Worm (Caenorhabditis elegans) whole organism, L3 larva: ENCODE data around the gene T23F2.2.

Source experiments
- ZK546.5 ChIP-seq: sonication (generic microtip); optimal IDR thresholded peaks from 2 replicates; lab custom pipeline; 2017; ENCODE audit warnings: missing biosample characterization, missing genetic modification characterization
- egl-27 ChIP-seq: sonication (generic microtip); optimal IDR thresholded peaks from 4 replicates; lab custom pipeline; 2017; ENCODE audit warnings: missing biosample characterization, missing genetic modification reagents, missing genetic modification characterization
- jun-1 ChIP-seq: fragments of 150-350 bp; optimal IDR thresholded peaks from 2 replicates; lab custom pipeline; 2014; ENCODE audit warnings: missing biosample characterization, missing genetic modification reagents, missing genetic modification characterization
- nhr-11 ChIP-seq: fragments of 150-350 bp; optimal IDR thresholded peaks from 2 replicates; lab custom pipeline; 2014; ENCODE audit warnings: missing biosample characterization, missing genetic modification characterization
- nhr-12 ChIP-seq: fragments of 150-350 bp; optimal IDR thresholded peaks from 2 replicates; lab custom pipeline; 2014; ENCODE audit warnings: missing biosample characterization, missing genetic modification characterization
- unc-39 ChIP-seq: sonication (generic microtip); optimal IDR thresholded peaks from 4 replicates; lab custom pipeline; 2017; ENCODE audit warnings: missing biosample characterization, missing genetic modification characterization
- unc-62 ChIP-seq: fragments of 150-350 bp; sonication (generic microtip); optimal IDR thresholded peaks from 4 replicates; lab custom pipeline; 2014; ENCODE audit warnings: missing biosample characterization, missing genetic modification reagents, missing genetic modification characterization
- ztf-4 ChIP-seq: fragments of 150-350 bp; optimal IDR thresholded peaks from 2 replicates; lab custom pipeline; 2014; ENCODE audit warnings: missing biosample characterization, missing genetic modification characterization

ce11 chrX:5514346-5514745 is 9.3 kb upstream of the T23F2.2 start:
- no peak for TF ChIP-seq nhr-12 (tag; lab: Kevin White, UChicago)
- no peak for TF ChIP-seq ZK546.5
- no peak for TF ChIP-seq nhr-11
- TF ChIP-seq unc-39 (tag; lab: Kevin White, UChicago), result no peak
- TF ChIP-seq ztf-4 (tag; lab: Kevin White, UChicago), result no peak
- TF ChIP-seq jun-1 (tag; lab: Kevin White, UChicago), result no peak
- TF ChIP-seq egl-27 (tag; lab: Kevin White, UChicago), result no peak
- TF ChIP-seq unc-62 (GFP tag; lab: Kevin White, UChicago), result no peak
